Fruit fly (Drosophila melanogaster): Measurements from ENCODE around the gene CG11563.

CG11563 gene

dm6 chr3R:31725486-31726227 is 11.2 kb upstream of the CG11563 start (continued):
- TF ChIP-seq CG14050 (GFP tag; IDR thresholded peaks at IDR 0.05) (no peak), twi (tag; optimal IDR thresholded peaks at IDR 0.05) (peak; percentile 20), h (optimal IDR thresholded peaks at IDR 0.05) (no peak), CG7745 (tag; optimal IDR thresholded peaks at IDR 0.05) (no peak), CG10959 (GFP tag; IDR thresholded peaks at IDR 0.05) (no peak), CG16813 (GFP tag; IDR thresholded peaks at IDR 0.05; ENCODE audit: partially characterized antibody) (peak; percentile 37; the same call in 2 of the 3 replicates), aop (GFP tag; IDR thresholded peaks at IDR 0.05) (peak; percentile 83; the same call in 1 of the 2 replicates), Meics (GFP tag; optimal IDR thresholded peaks at IDR 0.05) (no peak), fru (optimal IDR thresholded peaks at IDR 0.05) (no peak), Mad (GFP tag; optimal IDR thresholded peaks at IDR 0.05) (no peak), Eip74EF (GFP tag; optimal IDR thresholded peaks at IDR 0.05) (peak in 1 of 2 experiments; percentile 2), peb (GFP tag; IDR thresholded peaks at IDR 0.05) (no peak), sisA (GFP tag; IDR thresholded peaks at IDR 0.05) (no peak), Tbp (GFP tag; optimal IDR thresholded peaks at IDR 0.05) (no peak), crol (GFP tag; IDR thresholded peaks at IDR 0.05) (peak; percentile 71), salm (tag; optimal IDR thresholded peaks at IDR 0.05) (no peak), CG6272 (GFP tag; IDR thresholded peaks at IDR 0.05) (no peak), chinmo (GFP tag; IDR thresholded peaks at IDR 0.05; ENCODE audit: partially characterized antibody) (0 out of 4 replicates have a peak, but pooled peaks have one; percentile 55), Doc2 (GFP tag; IDR thresholded peaks at IDR 0.05) (no peak), CG16863 (GFP tag; optimal IDR thresholded peaks at IDR 0.05) (no peak), CG18476 (GFP tag; optimal IDR thresholded peaks at IDR 0.05) (no peak), CG1233 (GFP tag; optimal IDR thresholded peaks at IDR 0.05) (peak; percentile 5), dimm (GFP tag; IDR thresholded peaks at IDR 0.05) (no peak), CG18764 (GFP tag; optimal IDR thresholded peaks at IDR 0.05) (no peak), CG17829 (tag; optimal IDR thresholded peaks at IDR 0.05) (no peak), CG12942 (GFP tag; optimal IDR thresholded peaks at IDR 0.05) (no peak), Nf-YB (GFP tag; optimal IDR thresholded peaks at IDR 0.05) (no peak), CG8924 (tag; optimal IDR thresholded peaks at IDR 0.05) (no peak), BEAF-32 (GFP tag; optimal IDR thresholded peaks at IDR 0.05) (no peak), ttk (GFP tag; IDR thresholded peaks at IDR 0.05) (peak; percentile 79), crc (GFP tag; optimal IDR thresholded peaks at IDR 0.05) (no peak), Ptx1 (GFP tag; IDR thresholded peaks at IDR 0.05) (no peak), CG7786 (GFP tag; optimal IDR thresholded peaks at IDR 0.05) (no peak), wdn (GFP tag; IDR thresholded peaks at IDR 0.05) (no peak), CG8765 (GFP tag; IDR thresholded peaks at IDR 0.05) (no peak), az2 (GFP tag; optimal IDR thresholded peaks at IDR 0.05) (no peak), ase (GFP tag; IDR thresholded peaks at IDR 0.05) (0 out of 3 replicates have a peak, but pooled peaks have one; percentile 4), sc (optimal IDR thresholded peaks at IDR 0.05) (no peak), sc (GFP tag; optimal IDR thresholded peaks at IDR 0.05) (no peak), CG18011 (GFP tag; optimal IDR thresholded peaks at IDR 0.05) (no peak), CG6254 (GFP tag; optimal IDR thresholded peaks at IDR 0.05) (peak; percentile 5), slp2 (GFP tag; optimal IDR thresholded peaks at IDR 0.05) (no peak), unpg (GFP tag; optimal IDR thresholded peaks at IDR 0.05) (no peak), CG11560 (tag; IDR thresholded peaks at IDR 0.05) (no peak), Sry-β (GFP tag; optimal IDR thresholded peaks at IDR 0.05) (no peak), PHDP (tag; optimal IDR thresholded peaks at IDR 0.05) (no peak), Fer3 (tag; optimal IDR thresholded peaks at IDR 0.05) (no peak), CG17361 (GFP tag; IDR thresholded peaks at IDR 0.05) (no peak), btn (GFP tag; optimal IDR thresholded peaks at IDR 0.05) (no peak), nerfin-2 (GFP tag; IDR thresholded peaks at IDR 0.05; ENCODE audit: partially characterized antibody) (no peak), Gug (GFP tag; IDR thresholded peaks at IDR 0.05) (no peak)
